Worm (Caenorhabditis elegans) whole organism, late embryonic: ENCODE measurements around the gene C01C4.3.

ENCODE experiments used
- ama-1 ChIP-seq: fragments of 150-350 bp; optimal IDR thresholded peaks from 2 replicates; lab custom pipeline; 2014
- ceh-2 ChIP-seq: sonication (generic microtip); optimal IDR thresholded peaks from 2 replicates; lab custom pipeline; 2016; ENCODE audit warnings: missing genotype, missing genetic modification characterization, missing compliant biosample characterization
- che-1 ChIP-seq: sonication (generic microtip); optimal IDR thresholded peaks from 2 replicates; lab custom pipeline; 2016; ENCODE audit warnings: mild to moderate bottlenecking, missing genetic modification characterization, missing compliant biosample characterization
- fkh-10 ChIP-seq: fragments of 150-350 bp; optimal IDR thresholded peaks from 2 replicates; lab custom pipeline; 2014; ENCODE audit warnings: missing biosample characterization, missing genetic modification reagents, missing genetic modification characterization
- hlh-30 ChIP-seq: sonication (generic microtip); optimal IDR thresholded peaks from 2 replicates; lab custom pipeline; 2017; ENCODE audit warnings: antibody characterized with exemption, missing genetic modification characterization, missing compliant biosample characterization; ENCODE audit not compliant: insufficient read depth
- pha-4 ChIP-seq: fragments of 150-350 bp; optimal IDR thresholded peaks from 2 replicates; lab custom pipeline; 2018; ENCODE audit warnings: missing biosample characterization, missing genetic modification reagents, missing genetic modification characterization
- ref-2 ChIP-seq: sonication (generic microtip); optimal IDR thresholded peaks from 2 replicates; lab custom pipeline; 2016; ENCODE audit warnings: missing genetic modification characterization, missing compliant biosample characterization
- unc-86 ChIP-seq: sonication (generic microtip); optimal IDR thresholded peaks from 2 replicates; lab custom pipeline; 2016; ENCODE audit warnings: missing genetic modification characterization, missing compliant biosample characterization
- ztf-16 ChIP-seq: sonication (generic microtip); optimal IDR thresholded peaks from 2 replicates; lab custom pipeline; 2017; ENCODE audit warnings: missing genetic modification characterization, missing compliant biosample characterization

DNA sequence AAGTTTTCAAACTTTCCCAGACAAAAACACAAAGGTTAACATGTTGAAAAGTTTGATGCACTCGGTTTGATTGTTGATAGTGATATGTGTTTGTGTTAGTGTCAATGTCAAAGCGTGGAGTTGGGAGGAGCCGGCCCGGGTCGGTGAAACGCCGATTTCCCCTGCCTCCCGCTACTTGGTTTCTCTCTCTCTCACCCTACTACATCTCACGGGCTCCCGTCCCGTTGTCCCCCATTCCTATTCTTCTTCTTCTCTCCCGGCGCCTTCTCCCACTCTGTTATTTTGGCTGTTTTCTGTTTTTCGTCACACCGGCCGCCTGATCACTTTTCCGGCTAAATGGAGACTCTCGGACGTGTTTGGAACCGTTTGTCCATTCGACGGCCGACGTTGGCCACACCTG lies 9.6 kb downstream of the C01C4.3 start:
- TF ChIP-seq ama-1 (lab: Kevin White, UChicago) (no peak), pha-4 (tag; lab: Kevin White, UChicago) (no peak), ztf-16 (tag; lab: Kevin White, UChicago) (no peak), hlh-30 (no peak), unc-86 (tag; lab: Kevin White, UChicago) (no peak), ref-2 (tag; lab: Kevin White, UChicago) (no peak), fkh-10 (GFP tag; lab: Kevin White, UChicago) (no peak), ceh-2 (tag; lab: Kevin White, UChicago) (no peak), che-1 (tag; lab: Kevin White, UChicago) (no peak)
